ENCODE assay signal across 1 fruit fly cellular context in the genomic region with DNA sequence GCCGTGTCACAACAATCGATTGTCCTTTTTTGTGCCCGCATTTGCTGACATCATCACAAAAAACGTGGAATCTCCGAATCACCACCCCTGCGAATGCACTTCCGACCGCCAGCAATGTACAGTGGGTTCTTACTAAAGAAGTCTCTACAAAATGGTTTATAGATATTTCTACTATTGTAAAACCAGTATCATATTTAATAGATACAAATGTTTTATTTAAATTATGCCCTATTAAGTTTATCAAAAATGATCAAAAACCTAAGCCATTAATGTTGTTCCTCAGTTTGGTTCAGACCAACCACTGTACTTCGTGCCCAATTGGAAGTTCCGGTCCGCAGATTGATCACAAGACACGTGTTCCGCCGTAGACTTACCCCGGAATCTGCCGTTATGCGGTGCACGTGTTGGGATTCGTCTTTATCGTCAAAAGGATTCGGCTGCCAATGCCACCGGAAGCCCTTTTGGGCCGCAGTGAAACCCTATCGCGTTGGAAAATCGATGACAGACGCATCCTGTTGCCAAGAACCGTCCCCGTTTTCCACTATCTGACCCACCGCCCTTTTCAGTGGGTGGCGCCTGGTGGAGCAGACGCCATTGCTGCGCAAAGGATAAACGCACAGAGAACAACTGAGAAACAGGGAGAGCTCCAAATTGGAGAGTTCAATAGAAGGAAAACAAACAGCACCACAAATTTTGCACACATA.
A peak's percentile ranks its signal among the peaks of the same experiment; 100 is the strongest.
TF ChIP-seq lines count a peak whose summit lies in the region.

No protein-coding gene starts in this region.

TF ChIP-seq in whole organism, embryonic, 481 proteins besides CTCF, POLR2A, EP300 and RAD21 (continued from another document and continues in another):
- TF ChIP-seq bsh (GFP tag; optimal IDR thresholded peaks at IDR 0.05; lab: Kevin White, UChicago) (peak in 1 of 2 experiments; percentile 65), CG11695 (GFP tag; IDR thresholded peaks at IDR 0.05; lab: Robert Waterston, UW) (no peak), BtbVII (GFP tag; optimal IDR thresholded peaks at IDR 0.05; lab: Kevin White, UChicago) (peak; percentile 25), CG1603 (tag; optimal IDR thresholded peaks at IDR 0.05; lab: Kevin White, UChicago) (peak; percentile 52), Six4 (GFP tag; optimal IDR thresholded peaks at IDR 0.05; lab: Kevin White, UChicago) (no peak), NK7.1 (GFP tag; optimal IDR thresholded peaks at IDR 0.05; lab: Kevin White, UChicago) (no peak), CG12299 (tag; optimal IDR thresholded peaks at IDR 0.05; lab: Kevin White, UChicago) (no peak), HmgZ (tag; optimal IDR thresholded peaks at IDR 0.05; lab: Kevin White, UChicago) (no peak), grau (tag; optimal IDR thresholded peaks at IDR 0.05; lab: Kevin White, UChicago) (peak; percentile 64), Stat92E (GFP tag; optimal IDR thresholded peaks at IDR 0.05; lab: Kevin White, UChicago) (no peak), Sox100B (GFP tag; optimal IDR thresholded peaks at IDR 0.05; lab: Kevin White, UChicago) (no peak), eyg (GFP tag; optimal IDR thresholded peaks at IDR 0.05; lab: Kevin White, UChicago) (no peak), Ets65A (GFP tag; lab: Kevin White, UChicago) (no peak), CG10321 (GFP tag; IDR thresholded peaks at IDR 0.05; lab: Robert Waterston, UW) (no peak), CG30431 (GFP tag; optimal IDR thresholded peaks at IDR 0.05; lab: Kevin White, UChicago) (no peak), CG32772 (GFP tag; IDR thresholded peaks at IDR 0.05; lab: Robert Waterston, UW) (no peak), CG18011 (GFP tag; optimal IDR thresholded peaks at IDR 0.05; lab: Kevin White, UChicago) (no peak), CG2129 (GFP tag; IDR thresholded peaks at IDR 0.05; lab: Robert Waterston, UW; ENCODE audit: partially characterized antibody) (no peak), CG7556 (GFP tag; optimal IDR thresholded peaks at IDR 0.05; lab: Kevin White, UChicago) (peak; percentile 58), Mes4 (GFP tag; optimal IDR thresholded peaks at IDR 0.05; lab: Kevin White, UChicago) (no peak), CG12236 (GFP tag; optimal IDR thresholded peaks at IDR 0.05; lab: Kevin White, UChicago) (no peak), sug (tag; optimal IDR thresholded peaks at IDR 0.05; lab: Kevin White, UChicago) (no peak), CG1792 (GFP tag; optimal IDR thresholded peaks at IDR 0.05; lab: Kevin White, UChicago) (no peak), Hand (GFP tag; optimal IDR thresholded peaks at IDR 0.05; lab: Kevin White, UChicago) (no peak), Optix (GFP tag; IDR thresholded peaks at IDR 0.05; lab: Robert Waterston, UW) (no peak), pros (GFP tag; optimal IDR thresholded peaks at IDR 0.05; lab: Kevin White, UChicago) (no peak), PHDP (tag; optimal IDR thresholded peaks at IDR 0.05; lab: Kevin White, UChicago) (peak; percentile 43), esg (GFP tag; conservative IDR thresholded peaks at IDR 0.05; lab: Robert Waterston, UW) (no peak), CG17186 (GFP tag; optimal IDR thresholded peaks at IDR 0.05; lab: Kevin White, UChicago) (no peak), jigr1 (GFP tag; IDR thresholded peaks at IDR 0.05; lab: Robert Waterston, UW) (no peak), mirr (GFP tag; optimal IDR thresholded peaks at IDR 0.05; lab: Kevin White, UChicago) (no peak), Rx (GFP tag; IDR thresholded peaks at IDR 0.05; lab: Robert Waterston, UW) (no peak), CG1024 (GFP tag; IDR thresholded peaks at IDR 0.05; lab: Robert Waterston, UW) (no peak), vvl (GFP tag; IDR thresholded peaks at IDR 0.05; lab: Robert Waterston, UW) (peak; percentile 58; the same call in 1 of the 2 replicates), Fer2 (tag; optimal IDR thresholded peaks at IDR 0.05; lab: Kevin White, UChicago) (no peak), CG7786 (GFP tag; optimal IDR thresholded peaks at IDR 0.05; lab: Kevin White, UChicago) (no peak), lab (GFP tag; optimal IDR thresholded peaks at IDR 0.05; lab: Kevin White, UChicago) (peak; percentile 29), gsb (GFP tag; IDR thresholded peaks at IDR 0.05; lab: Robert Waterston, UW) (no peak), CG1832 (GFP tag; optimal IDR thresholded peaks at IDR 0.05; lab: Kevin White, UChicago) (no peak), ttk (GFP tag; IDR thresholded peaks at IDR 0.05; lab: Robert Waterston, UW) (0 out of 2 replicates have a peak, but pooled peaks have one; percentile 17), H2.0 (GFP tag; IDR thresholded peaks at IDR 0.05; lab: Robert Waterston, UW) (0 out of 2 replicates have a peak, but pooled peaks have one; percentile 21), nmo (GFP tag; optimal IDR thresholded peaks at IDR 0.05; lab: Kevin White, UChicago) (peak; percentile 37), CG11723 (GFP tag; optimal IDR thresholded peaks at IDR 0.05; lab: Kevin White, UChicago) (no peak), CG15601 (tag; optimal IDR thresholded peaks at IDR 0.05; lab: Kevin White, UChicago) (no peak), repo (GFP tag; optimal IDR thresholded peaks at IDR 0.05; lab: Kevin White, UChicago) (no peak), Xrp1 (GFP tag; IDR thresholded peaks at IDR 0.05; lab: Robert Waterston, UW) (peak; percentile 77), CG6254 (GFP tag; optimal IDR thresholded peaks at IDR 0.05; lab: Kevin White, UChicago) (no peak), sc (optimal IDR thresholded peaks at IDR 0.05; lab: Kevin White, UChicago) (no peak), sc (GFP tag; optimal IDR thresholded peaks at IDR 0.05; lab: Kevin White, UChicago) (no peak), sqz (GFP tag; optimal IDR thresholded peaks at IDR 0.05; lab: Kevin White, UChicago) (no peak), tio (GFP tag; optimal IDR thresholded peaks at IDR 0.05; lab: Kevin White, UChicago) (no peak), CG17361 (GFP tag; IDR thresholded peaks at IDR 0.05; lab: Robert Waterston, UW) (peak; percentile 53; the same call in 1 of the 3 replicates), CG3995 (GFP tag; optimal IDR thresholded peaks at IDR 0.05; lab: Kevin White, UChicago) (no peak), CG5180 (GFP tag; optimal IDR thresholded peaks at IDR 0.05; lab: Kevin White, UChicago) (no peak), B-H1 (GFP tag; IDR thresholded peaks at IDR 0.05; lab: Robert Waterston, UW) (no peak), ewg (GFP tag; optimal IDR thresholded peaks at IDR 0.05; lab: Kevin White, UChicago) (peak; percentile 39), sens (GFP tag; lab: Kevin White, UChicago) (peak; percentile 80), dan (GFP tag; IDR thresholded peaks at IDR 0.05; lab: Robert Waterston, UW) (no peak), CG5953 (GFP tag; IDR thresholded peaks at IDR 0.05; lab: Robert Waterston, UW) (no peak), caup (GFP tag; optimal IDR thresholded peaks at IDR 0.05; lab: Kevin White, UChicago; ENCODE audit: severe bottlenecking) (peak; percentile 3), CG8388 (GFP tag; optimal IDR thresholded peaks at IDR 0.05; lab: Kevin White, UChicago) (peak; percentile 41), gfzf (GFP tag; optimal IDR thresholded peaks at IDR 0.05; lab: Kevin White, UChicago) (no peak), HLH54F (GFP tag; optimal IDR thresholded peaks at IDR 0.05; lab: Kevin White, UChicago) (no peak), CG4404 (GFP tag; IDR thresholded peaks at IDR 0.05; lab: Robert Waterston, UW) (no peak), pho (GFP tag; optimal IDR thresholded peaks at IDR 0.05; lab: Kevin White, UChicago) (no peak), CG7839 (tag; optimal IDR thresholded peaks at IDR 0.05; lab: Kevin White, UChicago) (peak; percentile 40), Nf-YA (GFP tag; IDR thresholded peaks at IDR 0.05; lab: Robert Waterston, UW) (no peak), run (tag; optimal IDR thresholded peaks at IDR 0.05; lab: Kevin White, UChicago) (no peak), CG3281 (GFP tag; optimal IDR thresholded peaks at IDR 0.05; lab: Kevin White, UChicago) (no peak), hkb (optimal IDR thresholded peaks at IDR 0.05; lab: Kevin White, UChicago) (no peak), hkb (GFP tag; IDR thresholded peaks at IDR 0.05; lab: Robert Waterston, UW) (peak; percentile 32; the same call in 1 of the 2 replicates), Nf-YB (GFP tag; optimal IDR thresholded peaks at IDR 0.05; lab: Kevin White, UChicago) (no peak), Hr51 (GFP tag; optimal IDR thresholded peaks at IDR 0.05; lab: Kevin White, UChicago) (peak in 1 of 2 experiments; percentile 34), nerfin-1 (tag; optimal IDR thresholded peaks at IDR 0.05; lab: Kevin White, UChicago) (peak; percentile 32), CG6272 (GFP tag; IDR thresholded peaks at IDR 0.05; lab: Robert Waterston, UW) (no peak), CG7987 (GFP tag; optimal IDR thresholded peaks at IDR 0.05; lab: Kevin White, UChicago) (no peak), CG15011 (GFP tag; optimal IDR thresholded peaks at IDR 0.05; lab: Kevin White, UChicago) (no peak), ro (GFP tag; IDR thresholded peaks at IDR 0.05; lab: Robert Waterston, UW) (no peak), CG17912 (GFP tag; optimal IDR thresholded peaks at IDR 0.05; lab: Kevin White, UChicago) (no peak), CG12071 (GFP tag; optimal IDR thresholded peaks at IDR 0.05; lab: Kevin White, UChicago) (no peak), pb (GFP tag; optimal IDR thresholded peaks at IDR 0.05; lab: Kevin White, UChicago) (no peak), CG7745 (tag; optimal IDR thresholded peaks at IDR 0.05; lab: Kevin White, UChicago) (no peak), fd96Cb (tag; optimal IDR thresholded peaks at IDR 0.05; lab: Kevin White, UChicago) (no peak), ci (GFP tag; IDR thresholded peaks at IDR 0.05; lab: Robert Waterston, UW) (peak; percentile 47; the same call in 1 of the 3 replicates), Vsx1 (GFP tag; optimal IDR thresholded peaks at IDR 0.05; lab: Kevin White, UChicago) (no peak), Dp (GFP tag; optimal IDR thresholded peaks at IDR 0.05; lab: Kevin White, UChicago) (no peak), CG1233 (GFP tag; optimal IDR thresholded peaks at IDR 0.05; lab: Kevin White, UChicago) (peak; percentile 10), CG9876 (GFP tag; optimal IDR thresholded peaks at IDR 0.05; lab: Kevin White, UChicago) (no peak), klu (GFP tag; IDR thresholded peaks at IDR 0.05; lab: Robert Waterston, UW) (no peak), CG16813 (GFP tag; IDR thresholded peaks at IDR 0.05; lab: Robert Waterston, UW; ENCODE audit: partially characterized antibody) (no peak), CG16815 (GFP tag; optimal IDR thresholded peaks at IDR 0.05; lab: Kevin White, UChicago) (peak; percentile 1), Hsf (GFP tag; optimal IDR thresholded peaks at IDR 0.05; lab: Kevin White, UChicago) (no peak), CG10274 (GFP tag; optimal IDR thresholded peaks at IDR 0.05; lab: Kevin White, UChicago) (no peak), CG9727 (GFP tag; optimal IDR thresholded peaks at IDR 0.05; lab: Kevin White, UChicago) (peak; percentile 14), row (GFP tag; IDR thresholded peaks at IDR 0.05; lab: Robert Waterston, UW) (peak; percentile 56; the same call in 2 of the 3 replicates), zf30C (GFP tag; optimal IDR thresholded peaks at IDR 0.05; lab: Kevin White, UChicago) (no peak), CG17385 (GFP tag; optimal IDR thresholded peaks at IDR 0.05; lab: Kevin White, UChicago) (peak; percentile 26), CG31441 (GFP tag; IDR thresholded peaks at IDR 0.05; lab: Robert Waterston, UW) (peak; percentile 33; the same call in 1 of the 2 replicates), CG10565 (GFP tag; optimal IDR thresholded peaks at IDR 0.05; lab: Kevin White, UChicago) (no peak), CG4617 (GFP tag; optimal IDR thresholded peaks at IDR 0.05; lab: Kevin White, UChicago; ENCODE audit: borderline replicate concordance) (no peak), trh (GFP tag; optimal IDR thresholded peaks at IDR 0.05; lab: Kevin White, UChicago) (no peak), sima (GFP tag; optimal IDR thresholded peaks at IDR 0.05; lab: Kevin White, UChicago) (no peak), h (optimal IDR thresholded peaks at IDR 0.05; lab: Kevin White, UChicago) (no peak), Meics (GFP tag; optimal IDR thresholded peaks at IDR 0.05; lab: Kevin White, UChicago) (no peak), lov (optimal IDR thresholded peaks at IDR 0.05; lab: Kevin White, UChicago) (no peak), lov (GFP tag; IDR thresholded peaks at IDR 0.05; lab: Robert Waterston, UW) (no peak), gsb-n (tag; optimal IDR thresholded peaks at IDR 0.05; lab: Kevin White, UChicago) (peak; percentile 59), CG12744 (GFP tag; optimal IDR thresholded peaks at IDR 0.05; lab: Kevin White, UChicago) (no peak), seq (GFP tag; IDR thresholded peaks at IDR 0.05; lab: Robert Waterston, UW) (0 out of 2 replicates have a peak, but pooled peaks have one; percentile 27), Med (GFP tag; lab: Kevin White, UChicago) (peak; percentile 28), schlank (tag; optimal IDR thresholded peaks at IDR 0.05; lab: Kevin White, UChicago) (no peak), inv (GFP tag; IDR thresholded peaks at IDR 0.05; lab: Robert Waterston, UW; ENCODE audit: partially characterized antibody) (no peak), CG31224 (GFP tag; IDR thresholded peaks at IDR 0.05; lab: Robert Waterston, UW) (no peak), H15 (GFP tag; IDR thresholded peaks at IDR 0.05; lab: Robert Waterston, UW) (no peak), slbo (GFP tag; IDR thresholded peaks at IDR 0.05; lab: Robert Waterston, UW) (no peak), gce (GFP tag; IDR thresholded peaks at IDR 0.05; lab: Robert Waterston, UW) (0 out of 3 replicates have a peak, but pooled peaks have one; percentile 11), trem (tag; optimal IDR thresholded peaks at IDR 0.05; lab: Kevin White, UChicago) (no peak), CG1602 (GFP tag; optimal IDR thresholded peaks at IDR 0.05; lab: Kevin White, UChicago) (no peak), az2 (GFP tag; optimal IDR thresholded peaks at IDR 0.05; lab: Kevin White, UChicago) (no peak), CG4282 (GFP tag; optimal IDR thresholded peaks at IDR 0.05; lab: Kevin White, UChicago) (no peak), ara (GFP tag; IDR thresholded peaks at IDR 0.05; lab: Robert Waterston, UW) (peak; percentile 44; the same call in 1 of the 2 replicates), Pdp1 (GFP tag; optimal IDR thresholded peaks at IDR 0.05; lab: Kevin White, UChicago) (peak in 1 of 2 experiments; percentile 18), onecut (GFP tag; IDR thresholded peaks at IDR 0.05; lab: Robert Waterston, UW) (peak; percentile 97), CG2712 (tag; optimal IDR thresholded peaks at IDR 0.05; lab: Kevin White, UChicago) (peak; percentile 67), org-1 (GFP tag; optimal IDR thresholded peaks at IDR 0.05; lab: Kevin White, UChicago) (peak; percentile 7), gro (GFP tag; optimal IDR thresholded peaks at IDR 0.05; lab: Kevin White, UChicago) (no peak), ems (GFP tag; optimal IDR thresholded peaks at IDR 0.05; lab: Kevin White, UChicago) (no peak), exex (tag; optimal IDR thresholded peaks at IDR 0.05; lab: Kevin White, UChicago) (no peak)
